Worm (Caenorhabditis elegans) whole organism, L1 larva: ENCODE results near the gene eppl-1.
A peak's percentile ranks its signal among the peaks of the same experiment; 100 is the strongest.

Experiments
- ces-1 ChIP-seq: fragments of 150-350 bp; optimal IDR thresholded peaks from 2 replicates; lab custom pipeline; 2014; ENCODE audit warnings: missing biosample characterization, missing genetic modification reagents, missing genetic modification characterization
- fkh-10 ChIP-seq: sonication (generic microtip); optimal IDR thresholded peaks from 2 replicates; lab custom pipeline; 2017; ENCODE audit warnings: missing biosample characterization, missing genetic modification reagents, missing genetic modification characterization
- hlh-17 ChIP-seq: fragments of 200-800 bp; sonication (Bioruptor generic); optimal IDR thresholded peaks from 2 replicates; lab custom pipeline; 2018; ENCODE audit warnings: missing genetic modification characterization, mild to moderate bottlenecking, missing compliant biosample characterization, moderate library complexity, borderline replicate concordance
- mdl-1 ChIP-seq, 2 experiments: fragments of 150-350 bp; optimal IDR thresholded peaks; 2 replicates each; lab custom pipeline; 2014 to 2017; ENCODE audit warnings: missing biosample characterization in 2 of 2, missing genetic modification characterization in 2 of 2, inconsistent platforms in 1 of 2
- nhr-28 ChIP-seq: fragments of 150-350 bp; optimal IDR thresholded peaks from 2 replicates; lab custom pipeline; 2014; ENCODE audit warnings: missing biosample characterization, missing genetic modification characterization
- pax-3 ChIP-seq: fragments of 200-800 bp; sonication (Bioruptor generic); optimal IDR thresholded peaks from 2 replicates; lab custom pipeline; 2018; ENCODE audit warnings: mild to moderate bottlenecking, missing genetic modification characterization, moderate library complexity, missing compliant biosample characterization
- tbx-2 ChIP-seq: sonication (generic microtip); optimal IDR thresholded peaks from 2 replicates; lab custom pipeline; 2016; ENCODE audit warnings: missing genetic modification characterization, missing compliant biosample characterization

DNA sequence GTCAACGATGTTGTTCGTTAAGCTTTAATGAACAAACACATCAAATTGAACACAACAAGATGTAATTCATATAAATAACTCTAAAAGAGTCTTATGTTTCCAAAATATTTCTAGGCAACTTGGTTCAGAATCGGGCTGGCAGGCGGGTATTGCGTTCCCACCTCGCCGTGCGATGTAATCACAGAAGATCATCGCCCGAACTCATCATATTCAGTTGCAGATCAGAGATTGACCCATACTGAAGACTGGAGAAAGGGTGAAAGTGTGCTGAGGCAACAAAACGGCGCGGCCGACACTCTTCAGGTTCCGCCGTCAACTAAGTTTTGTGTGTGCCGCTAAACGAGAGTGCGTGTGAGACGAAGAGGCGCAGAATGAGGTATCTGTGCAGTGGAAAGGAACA is 23.1 kb downstream of the eppl-1 start:
- TF ChIP-seq nhr-28 (tag; lab: Kevin White, UChicago) = no peak
- TF ChIP-seq fkh-10 = no peak
- peak; percentile 85 for TF ChIP-seq tbx-2 (tag; lab: Kevin White, UChicago)
- peak; percentile 44 for TF ChIP-seq pax-3 (tag; lab: Kevin White, UChicago)
- TF ChIP-seq mdl-1 (tag; optimal IDR thresholded peaks at IDR 0.05; lab: Kevin White, UChicago) = peak in 1 of 2 experiments; percentile 53
- no peak for TF ChIP-seq hlh-17 (GFP tag; lab: Kevin White, UChicago)
- no peak for TF ChIP-seq ces-1 (GFP tag; lab: Kevin White, UChicago)
